In genomic region chrX:1422221-1422620, ce11 we compare ENCODE assay signal across 3 worm cellular contexts.
TF ChIP-seq lines count a peak whose summit lies in the region.
"Not testable (repeated sequence)": the region's sequence is repeated elsewhere in the genome, so short reads cannot be mapped to it uniquely, and the experiment has no call there.

No protein-coding gene starts in this region.

TF ChIP-seq in whole organism, L3 larva, 47 proteins besides CTCF, POLR2A, EP300 and RAD21:
- peak; percentile 48 for TF ChIP-seq elt-2 (tag; optimal IDR thresholded peaks at IDR 0.05; lab: Kevin White, UChicago)

TF ChIP-seq in whole organism, L4 larva, 104 proteins besides CTCF, POLR2A, EP300 and RAD21:
- TF ChIP-seq lin-38 (GFP tag; IDR thresholded peaks at IDR 0.05; lab: Robert Waterston, UW) (peak; percentile 27; the same call in 1 of the 2 replicates), hlh-11 (tag; optimal IDR thresholded peaks at IDR 0.05; lab: Kevin White, UChicago) (peak; percentile 30), nhr-28 (tag; optimal IDR thresholded peaks at IDR 0.05; lab: Kevin White, UChicago) (peak; percentile 21), hmg-1.1 (GFP tag; IDR thresholded peaks at IDR 0.05; lab: Robert Waterston, UW) (0 out of 2 replicates have a peak, but pooled peaks have one; percentile 19), mxl-3 (GFP tag; optimal IDR thresholded peaks at IDR 0.05; lab: Kevin White, UChicago) (peak; percentile 49), tra-1 (GFP tag; IDR thresholded peaks at IDR 0.05; lab: Robert Waterston, UW) (0 out of 2 replicates have a peak, but pooled peaks have one; percentile 50), daf-16 (tag; optimal IDR thresholded peaks at IDR 0.05; lab: Kevin White, UChicago) (peak; percentile 17), dmd-6 (GFP tag; IDR thresholded peaks at IDR 0.05; lab: Robert Waterston, UW) (peak; percentile 50), hlh-30 (tag; optimal IDR thresholded peaks at IDR 0.05; lab: Kevin White, UChicago; ENCODE audit: insufficient read depth) (peak; percentile 32)
- not testable (repeated sequence) for TF ChIP-seq daf-16 (GFP tag; optimal IDR thresholded peaks at IDR 0.05; lab: Kevin White, UChicago)

TF ChIP-seq in whole organism, young adult, 124 proteins besides CTCF, POLR2A, EP300 and RAD21:
- TF ChIP-seq mcd-1 (GFP tag; IDR thresholded peaks at IDR 0.05; lab: Robert Waterston, UW) = 0 out of 2 replicates have a peak, but pooled peaks have one; percentile 13
- TF ChIP-seq nhr-80 (tag; optimal IDR thresholded peaks at IDR 0.05; lab: Kevin White, UChicago) = peak; percentile 51
- TF ChIP-seq dox-1 (GFP tag; IDR thresholded peaks at IDR 0.05; lab: Robert Waterston, UW) = peak; percentile 60; the same call in 1 of the 2 replicates
